Fruit fly (Drosophila melanogaster): Measurements from ENCODE around the gene btv.

Gene btv

dm6 chr2L:17982372-17982771 lies at the start of gene btv:
Gene btv, minus strand, starts transcription at chr2L:17982472.
- TF ChIP-seq cic (GFP tag; optimal IDR thresholded peaks at IDR 0.05) (no peak), CG14711 (tag; optimal IDR thresholded peaks at IDR 0.05) (no peak), kay (GFP tag; ENCODE audit: borderline replicate concordance) (no peak), CG5204 (GFP tag; optimal IDR thresholded peaks at IDR 0.05) (no peak), CG7101 (tag; optimal IDR thresholded peaks at IDR 0.05) (no peak), CG7045 (GFP tag; optimal IDR thresholded peaks at IDR 0.05) (no peak), Mnt (GFP tag; optimal IDR thresholded peaks at IDR 0.05) (no peak), CG1620 (GFP tag; optimal IDR thresholded peaks at IDR 0.05) (no peak), bab1 (GFP tag; optimal IDR thresholded peaks at IDR 0.05) (no peak), CG12768 (GFP tag; optimal IDR thresholded peaks at IDR 0.05) (no peak), Hr96 (GFP tag; optimal IDR thresholded peaks at IDR 0.05) (no peak), toe (GFP tag; optimal IDR thresholded peaks at IDR 0.05) (no peak), Clk (GFP tag; optimal IDR thresholded peaks at IDR 0.05) (no peak), pad (GFP tag; optimal IDR thresholded peaks at IDR 0.05) (no peak), tj (GFP tag; optimal IDR thresholded peaks at IDR 0.05) (no peak)

dm6 chr2L:18012168-18012567 lies 29.9 kb upstream of the btv start, which contains the start of gene rdo:
Gene rdo, plus strand, starts transcription at chr2L:18012380.
- TF ChIP-seq CG5204 (GFP tag; optimal IDR thresholded peaks at IDR 0.05), result no peak
- TF ChIP-seq bab1 (GFP tag; optimal IDR thresholded peaks at IDR 0.05), result no peak
- no peak for TF ChIP-seq pad (GFP tag; optimal IDR thresholded peaks at IDR 0.05)
- TF ChIP-seq CG11617 (GFP tag; optimal IDR thresholded peaks at IDR 0.05), result no peak
- no peak for TF ChIP-seq CG14711 (tag; optimal IDR thresholded peaks at IDR 0.05)
- no peak for TF ChIP-seq CG1620 (GFP tag; optimal IDR thresholded peaks at IDR 0.05)
- TF ChIP-seq cnc (optimal IDR thresholded peaks at IDR 0.05), result no peak
- TF ChIP-seq ovo (GFP tag; optimal IDR thresholded peaks at IDR 0.05), result no peak
- TF ChIP-seq Crg-1 (GFP tag; optimal IDR thresholded peaks at IDR 0.05), result no peak

dm6 chr2L:18011375-18011774 lies 29.1 kb upstream of the btv start, which contains the start of gene elfless:
Gene elfless, minus strand, starts transcription at chr2L:18011475.
- TF ChIP-seq CG11617 (GFP tag; optimal IDR thresholded peaks at IDR 0.05) (no peak), CG7101 (tag; optimal IDR thresholded peaks at IDR 0.05) (no peak), Clk (GFP tag; optimal IDR thresholded peaks at IDR 0.05) (no peak), ovo (GFP tag; optimal IDR thresholded peaks at IDR 0.05) (no peak), CG33017 (tag; optimal IDR thresholded peaks at IDR 0.05) (no peak), tj (GFP tag; optimal IDR thresholded peaks at IDR 0.05) (no peak), cic (GFP tag; optimal IDR thresholded peaks at IDR 0.05) (no peak), CG7045 (GFP tag; optimal IDR thresholded peaks at IDR 0.05) (no peak), CG14711 (tag; optimal IDR thresholded peaks at IDR 0.05) (no peak), bab1 (GFP tag; optimal IDR thresholded peaks at IDR 0.05) (no peak), Hr96 (GFP tag; optimal IDR thresholded peaks at IDR 0.05) (no peak), toe (GFP tag; optimal IDR thresholded peaks at IDR 0.05) (no peak), CG1620 (GFP tag; optimal IDR thresholded peaks at IDR 0.05) (no peak), Crg-1 (GFP tag; optimal IDR thresholded peaks at IDR 0.05) (no peak), kay (GFP tag; ENCODE audit: borderline replicate concordance) (no peak), pad (GFP tag; optimal IDR thresholded peaks at IDR 0.05) (no peak), CG12768 (GFP tag; optimal IDR thresholded peaks at IDR 0.05) (no peak)

- TF ChIP-seq Mnt (GFP tag; optimal IDR thresholded peaks at IDR 0.05) (no peak), Clk (GFP tag; optimal IDR thresholded peaks at IDR 0.05) (no peak), tj (GFP tag; optimal IDR thresholded peaks at IDR 0.05) (no peak), CG14711 (tag; optimal IDR thresholded peaks at IDR 0.05) (no peak), toe (GFP tag; optimal IDR thresholded peaks at IDR 0.05) (no peak), ovo (GFP tag; optimal IDR thresholded peaks at IDR 0.05) (no peak), CG12768 (GFP tag; optimal IDR thresholded peaks at IDR 0.05) (no peak), Crg-1 (GFP tag; optimal IDR thresholded peaks at IDR 0.05) (no peak), CG33017 (tag; optimal IDR thresholded peaks at IDR 0.05) (no peak), pad (GFP tag; optimal IDR thresholded peaks at IDR 0.05) (no peak), CG11617 (GFP tag; optimal IDR thresholded peaks at IDR 0.05) (no peak), cnc (optimal IDR thresholded peaks at IDR 0.05) (no peak), cic (GFP tag; optimal IDR thresholded peaks at IDR 0.05) (no peak), CG1620 (GFP tag; optimal IDR thresholded peaks at IDR 0.05) (no peak), CG7101 (tag; optimal IDR thresholded peaks at IDR 0.05) (no peak), Hr96 (GFP tag; optimal IDR thresholded peaks at IDR 0.05) (no peak), bab1 (GFP tag; optimal IDR thresholded peaks at IDR 0.05) (no peak), CG5204 (GFP tag; optimal IDR thresholded peaks at IDR 0.05) (no peak), CG7045 (GFP tag; optimal IDR thresholded peaks at IDR 0.05) (no peak)
These were observed 27.4 kb upstream of the btv start for dm6 chr2L:18009672-18010071.

dm6 chr2L:18008653-18009052 lies 26.4 kb upstream of the btv start, which contains the start of gene CG31740:
Gene CG31740, plus strand, starts transcription at chr2L:18008953.
- TF ChIP-seq Crg-1 (GFP tag; optimal IDR thresholded peaks at IDR 0.05) (no peak), pad (GFP tag; optimal IDR thresholded peaks at IDR 0.05) (no peak), Hr96 (GFP tag; optimal IDR thresholded peaks at IDR 0.05) (no peak), cic (GFP tag; optimal IDR thresholded peaks at IDR 0.05) (no peak), CG7045 (GFP tag; optimal IDR thresholded peaks at IDR 0.05) (no peak), toe (GFP tag; optimal IDR thresholded peaks at IDR 0.05) (no peak), CG5204 (GFP tag; optimal IDR thresholded peaks at IDR 0.05) (no peak), bab1 (GFP tag; optimal IDR thresholded peaks at IDR 0.05) (no peak), CG11617 (GFP tag; optimal IDR thresholded peaks at IDR 0.05) (no peak), Clk (GFP tag; optimal IDR thresholded peaks at IDR 0.05) (no peak), cnc (optimal IDR thresholded peaks at IDR 0.05) (no peak), CG33017 (tag; optimal IDR thresholded peaks at IDR 0.05) (no peak), CG7101 (tag; optimal IDR thresholded peaks at IDR 0.05) (no peak), CG14711 (tag; optimal IDR thresholded peaks at IDR 0.05) (no peak), Mnt (GFP tag; optimal IDR thresholded peaks at IDR 0.05) (no peak)

- no peak for TF ChIP-seq Hr96 (GFP tag; optimal IDR thresholded peaks at IDR 0.05)
- no peak for TF ChIP-seq bab1 (GFP tag; optimal IDR thresholded peaks at IDR 0.05)
- TF ChIP-seq CG7045 (GFP tag; optimal IDR thresholded peaks at IDR 0.05), result no peak
- TF ChIP-seq Clk (GFP tag; optimal IDR thresholded peaks at IDR 0.05), result no peak
- no peak for TF ChIP-seq cic (GFP tag; optimal IDR thresholded peaks at IDR 0.05)
- no peak for TF ChIP-seq ovo (GFP tag; optimal IDR thresholded peaks at IDR 0.05)
- TF ChIP-seq Crg-1 (GFP tag; optimal IDR thresholded peaks at IDR 0.05), result no peak
- TF ChIP-seq CG1620 (GFP tag; optimal IDR thresholded peaks at IDR 0.05), result no peak
- TF ChIP-seq CG33017 (tag; optimal IDR thresholded peaks at IDR 0.05), result no peak
- TF ChIP-seq cnc (optimal IDR thresholded peaks at IDR 0.05), result no peak
- TF ChIP-seq toe (GFP tag; optimal IDR thresholded peaks at IDR 0.05), result no peak
- TF ChIP-seq Mnt (GFP tag; optimal IDR thresholded peaks at IDR 0.05), result no peak
- no peak for TF ChIP-seq pad (GFP tag; optimal IDR thresholded peaks at IDR 0.05)
- TF ChIP-seq tj (GFP tag; optimal IDR thresholded peaks at IDR 0.05), result no peak
- no peak for TF ChIP-seq CG12768 (GFP tag; optimal IDR thresholded peaks at IDR 0.05)
- no peak for TF ChIP-seq CG5204 (GFP tag; optimal IDR thresholded peaks at IDR 0.05)
These were observed 25.4 kb upstream of the btv start, which contains the start of the genes CG42634 and CG42635 for dm6 chr2L:18007635-18008034. Gene CG42634, plus strand, starts transcription at chr2L:18007935. Gene CG42635, plus strand, starts transcription at chr2L:18007935.
